Worm (Caenorhabditis elegans): ENCODE data around the gene F14D7.1.

DNA sequence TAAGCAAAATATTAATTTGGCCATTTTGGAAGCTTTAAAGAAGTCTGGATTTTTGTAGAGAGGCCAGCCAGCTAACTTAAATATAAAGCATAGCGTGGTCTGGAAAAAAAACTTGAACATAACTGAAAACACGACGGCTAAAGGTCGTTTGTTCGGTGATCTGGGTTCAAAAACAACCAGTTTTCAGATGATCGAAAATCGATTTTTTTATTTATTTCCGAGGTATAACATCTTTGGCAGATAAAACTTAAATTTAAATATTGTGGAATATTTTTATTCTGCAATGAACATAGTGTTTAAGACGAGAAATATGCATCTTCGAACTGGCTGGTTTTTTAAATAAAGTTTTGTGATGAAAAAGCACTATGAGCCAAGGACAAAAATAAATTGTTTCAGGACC is 20.6 kb downstream of the F14D7.1 start, which contains the start of gene F40G12.4:
- no peak for TF ChIP-seq nfya-1 (tag; optimal IDR thresholded peaks at IDR 0.05; ENCODE audit: borderline replicate concordance, insufficient read depth)
- TF ChIP-seq ama-1 (optimal IDR thresholded peaks at IDR 0.05), result no peak
- no peak for TF ChIP-seq ama-1 (GFP tag; optimal IDR thresholded peaks at IDR 0.05)
- TF ChIP-seq nhr-90 (tag; optimal IDR thresholded peaks at IDR 0.05), result no peak
- no peak for TF ChIP-seq Y56A3A.18 (GFP tag; IDR thresholded peaks at IDR 0.05)
- TF ChIP-seq F10E7.11 (tag; optimal IDR thresholded peaks at IDR 0.05), result no peak
- no peak for TF ChIP-seq madf-8 (GFP tag; conservative IDR thresholded peaks at IDR 0.05)
- no peak for TF ChIP-seq mes-4 (tag; optimal IDR thresholded peaks at IDR 0.05)
- TF ChIP-seq hlh-26 (GFP tag; conservative IDR thresholded peaks at IDR 0.05), result no peak
- TF ChIP-seq Y67H2A.10 (GFP tag; conservative IDR thresholded peaks at IDR 0.05), result no peak
- TF ChIP-seq F22D6.2 (tag; optimal IDR thresholded peaks at IDR 0.05), result no peak
- no peak for TF ChIP-seq ceh-100 (GFP tag; IDR thresholded peaks at IDR 0.05)
- no peak for TF ChIP-seq nfyb-1 (GFP tag; IDR thresholded peaks at IDR 0.05)
- TF ChIP-seq B0035.1 (tag; optimal IDR thresholded peaks at IDR 0.05), result no peak
- TF ChIP-seq aptf-2 (GFP tag; conservative IDR thresholded peaks at IDR 0.05), result no peak
